Worm (Caenorhabditis elegans): ENCODE data around the gene F18C5.5.

The F18C5.5 gene

DNA sequence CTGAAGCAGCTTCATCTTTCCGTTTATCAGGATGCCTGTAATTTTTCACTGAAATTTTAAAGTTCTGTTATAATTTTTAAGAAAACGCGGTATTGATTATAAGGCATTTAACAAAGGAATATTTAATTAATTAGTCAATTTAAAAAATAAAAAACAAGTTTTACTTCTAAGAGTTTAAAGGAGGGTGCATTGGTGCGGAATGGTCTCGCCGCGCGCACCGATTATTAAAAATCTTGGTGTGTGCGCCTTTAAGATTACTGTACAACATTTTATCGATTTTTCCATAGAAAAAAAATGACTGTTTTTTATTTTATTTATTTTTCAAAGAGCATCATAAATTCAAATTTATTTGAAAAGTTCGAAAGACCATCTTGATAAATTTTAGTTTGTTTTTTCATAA is 31.0 kb upstream of the F18C5.5 start:
- no peak for TF ChIP-seq daf-16 (GFP tag; optimal IDR thresholded peaks at IDR 0.05)
- no peak for TF ChIP-seq daf-16 (tag; optimal IDR thresholded peaks at IDR 0.05)
- TF ChIP-seq lin-29 (GFP tag; IDR thresholded peaks at IDR 0.05), result no peak
- TF ChIP-seq aly-2 (tag; optimal IDR thresholded peaks at IDR 0.05), result no peak
- TF ChIP-seq madf-5 (GFP tag; IDR thresholded peaks at IDR 0.05), result no peak
- TF ChIP-seq dmd-9 (GFP tag; IDR thresholded peaks at IDR 0.05), result no peak
- TF ChIP-seq snpc-1.2 (GFP tag; IDR thresholded peaks at IDR 0.05), result 0 out of 2 replicates have a peak, but pooled peaks have one; percentile 30

DNA sequence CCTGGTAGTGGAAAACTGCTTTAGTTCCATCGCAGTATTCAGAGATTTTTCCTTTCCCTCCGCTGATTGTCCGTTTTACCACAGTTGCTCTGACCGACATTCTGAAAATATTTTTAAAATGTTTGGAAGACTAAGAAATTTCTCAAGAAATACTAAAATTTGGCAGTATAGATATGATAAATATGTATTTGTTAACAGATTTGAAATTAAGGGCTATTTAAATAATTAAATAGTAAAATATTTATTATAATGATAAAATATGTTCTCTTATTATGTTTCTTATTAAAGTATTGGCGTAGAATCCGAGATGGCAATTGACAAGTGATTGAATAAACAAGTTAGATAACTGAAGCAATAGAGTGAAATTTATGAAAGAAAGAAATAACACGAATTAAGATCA is 27.6 kb upstream of the F18C5.5 start, which contains the start of gene aipr-1:
Gene aipr-1, minus strand, starts transcription at position 101 of the 400 bp plus-strand sequence.
- no peak for TF ChIP-seq F10B5.3 (tag; optimal IDR thresholded peaks at IDR 0.05)
- TF ChIP-seq unc-62 (GFP tag; optimal IDR thresholded peaks at IDR 0.05 in 1 of 2), result no peak
- TF ChIP-seq unc-62 (tag; optimal IDR thresholded peaks at IDR 0.05), result no peak
- TF ChIP-seq zag-1 (tag; optimal IDR thresholded peaks at IDR 0.05), result no peak
- no peak for TF ChIP-seq pqm-1 (tag; optimal IDR thresholded peaks at IDR 0.05)
- TF ChIP-seq ZK546.5 (tag; optimal IDR thresholded peaks at IDR 0.05), result no peak
- no peak for TF ChIP-seq cey-2 (tag; optimal IDR thresholded peaks at IDR 0.05; ENCODE audit: borderline replicate concordance, insufficient read depth)
- TF ChIP-seq nhr-6 (tag; optimal IDR thresholded peaks at IDR 0.05), result no peak
- no peak for TF ChIP-seq mdt-29 (GFP tag; IDR thresholded peaks at IDR 0.05)
- TF ChIP-seq ama-1 (optimal IDR thresholded peaks at IDR 0.05), result no peak
- TF ChIP-seq vab-7 (GFP tag; IDR thresholded peaks at IDR 0.05), result no peak
- TF ChIP-seq attf-4 (tag; optimal IDR thresholded peaks at IDR 0.05), result no peak
- TF ChIP-seq R02D3.7 (tag; optimal IDR thresholded peaks at IDR 0.05), result no peak
- no peak for TF ChIP-seq lin-15B (tag; optimal IDR thresholded peaks at IDR 0.05)
- no peak for TF ChIP-seq ces-1 (GFP tag; optimal IDR thresholded peaks at IDR 0.05)
- no peak for TF ChIP-seq spr-3 (GFP tag; optimal IDR thresholded peaks at IDR 0.05)
- no peak for TF ChIP-seq Y105C5A.15 (GFP tag; IDR thresholded peaks at IDR 0.05)
- TF ChIP-seq nhr-77 (tag; optimal IDR thresholded peaks at IDR 0.05), result no peak

DNA sequence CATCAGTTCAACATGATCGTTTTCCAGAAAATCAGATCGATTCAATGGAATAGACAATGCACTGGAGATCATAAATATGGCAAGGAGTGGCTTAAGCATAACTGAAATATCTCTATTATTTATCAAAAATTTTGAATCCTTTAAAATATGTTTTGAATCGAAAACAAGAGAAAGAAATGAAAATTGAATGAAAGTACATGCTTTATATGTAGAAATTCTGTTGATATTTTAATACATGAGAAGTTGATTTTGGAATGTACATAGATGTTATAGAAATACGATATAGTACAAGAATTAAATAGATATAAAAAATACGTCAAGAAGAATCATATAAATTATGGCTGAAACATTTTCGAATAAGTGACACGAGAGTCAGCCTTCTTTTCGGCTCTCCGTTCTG is 25.7 kb upstream of the F18C5.5 start, which contains the start of gene C56C10.9:
Gene C56C10.9, minus strand, starts transcription at position 101 of the 400 bp plus-strand sequence.
- no peak for TF ChIP-seq mxl-3 (GFP tag; optimal IDR thresholded peaks at IDR 0.05)
- no peak for TF ChIP-seq madf-5 (GFP tag; IDR thresholded peaks at IDR 0.05)
- no peak for TF ChIP-seq snpc-4 (tag; optimal IDR thresholded peaks at IDR 0.05)
- no peak for TF ChIP-seq dmd-9 (GFP tag; IDR thresholded peaks at IDR 0.05)
- no peak for TF ChIP-seq unc-130 (GFP tag; optimal IDR thresholded peaks at IDR 0.05)
- no peak for TF ChIP-seq F44E2.7 (GFP tag; IDR thresholded peaks at IDR 0.05)
- no peak for TF ChIP-seq D1046.2 (GFP tag; IDR thresholded peaks at IDR 0.05)
- TF ChIP-seq arid-1 (GFP tag; conservative IDR thresholded peaks at IDR 0.05), result no peak
- no peak for TF ChIP-seq nhr-237 (tag; optimal IDR thresholded peaks at IDR 0.05)
- no peak for TF ChIP-seq dpl-1 (GFP tag; optimal IDR thresholded peaks at IDR 0.05)
- no peak for TF ChIP-seq ZK337.2 (GFP tag; IDR thresholded peaks at IDR 0.05)
- no peak for TF ChIP-seq ceh-62 (tag; optimal IDR thresholded peaks at IDR 0.05)
- TF ChIP-seq mes-2 (tag; optimal IDR thresholded peaks at IDR 0.05; ENCODE audit: poor library complexity, severe bottlenecking), result no peak
- no peak for TF ChIP-seq lsy-2 (tag; optimal IDR thresholded peaks at IDR 0.05)

DNA sequence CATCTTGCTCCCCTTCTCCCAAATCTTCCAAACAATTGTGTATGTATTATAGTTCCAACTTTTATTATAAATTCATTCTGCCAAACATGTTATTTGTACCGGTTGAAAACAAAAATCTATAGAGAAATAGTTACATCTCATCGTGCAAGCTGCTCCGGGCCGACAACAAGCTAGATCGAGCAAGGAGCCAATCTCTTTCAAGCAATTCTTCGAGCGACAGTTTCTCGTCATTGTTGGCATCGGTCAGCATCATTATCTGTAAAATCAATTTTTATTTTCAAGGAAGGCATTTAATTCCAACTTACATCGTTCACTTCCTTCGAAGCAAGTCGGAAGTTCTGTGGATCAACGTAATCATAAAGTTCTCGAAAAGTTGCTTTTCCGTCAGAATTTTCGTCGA is 24.5 kb upstream of the F18C5.5 start:
- TF ChIP-seq zag-1 (tag; optimal IDR thresholded peaks at IDR 0.05) (no peak), fos-1 (tag; optimal IDR thresholded peaks at IDR 0.05) (no peak), dmd-6 (GFP tag; IDR thresholded peaks at IDR 0.05) (no peak), aha-1 (tag) (no peak), zip-2 (tag; optimal IDR thresholded peaks at IDR 0.05) (no peak), nhr-111 (GFP tag; optimal IDR thresholded peaks at IDR 0.05) (no peak), mep-1 (tag; optimal IDR thresholded peaks at IDR 0.05) (no peak), attf-4 (tag; optimal IDR thresholded peaks at IDR 0.05) (no peak), T26A8.4 (GFP tag; IDR thresholded peaks at IDR 0.05) (peak; percentile 30; the same call in 1 of the 2 replicates), jun-1 (tag; optimal IDR thresholded peaks at IDR 0.05) (no peak), ceh-32 (tag; optimal IDR thresholded peaks at IDR 0.05; ENCODE audit: poor library complexity) (no peak), lin-15B (tag; optimal IDR thresholded peaks at IDR 0.05) (no peak), vab-7 (GFP tag; IDR thresholded peaks at IDR 0.05) (no peak), hif-1 (tag; optimal IDR thresholded peaks at IDR 0.05) (no peak), ZK337.2 (GFP tag; IDR thresholded peaks at IDR 0.05) (no peak), lin-38 (GFP tag; IDR thresholded peaks at IDR 0.05) (peak; percentile 41), daf-16 (GFP tag; optimal IDR thresholded peaks at IDR 0.05) (no peak), daf-16 (tag; optimal IDR thresholded peaks at IDR 0.05) (peak; percentile 19), snpc-1.2 (GFP tag; IDR thresholded peaks at IDR 0.05) (peak; percentile 8; the same call in 1 of the 2 replicates), Y48G9A.11 (GFP tag; IDR thresholded peaks at IDR 0.05) (peak; percentile 50; the same call in 1 of the 2 replicates)
